Fruit fly (Drosophila melanogaster) whole organism, embryonic: ENCODE results near the gene Upf2.

ENCODE experiments used
- Ada2b ChIP-seq: fragments of 200-800 bp; sonication (Bioruptor generic); IDR thresholded peaks from 2 replicates; pipeline ENCODE4 v1.3.6; 2022; ENCODE audit warnings: missing biosample characterization, missing genetic modification characterization
- B-H1 ChIP-seq: fragments of 200-800 bp; sonication (Bioruptor generic); IDR thresholded peaks from 3 replicates; pipeline ENCODE4 v1.3.6; 2022; ENCODE audit warnings: missing biosample characterization, missing genetic modification characterization
- CG1024 ChIP-seq: fragments of 200-800 bp; sonication (Bioruptor generic); IDR thresholded peaks from 2 replicates; pipeline ENCODE4 v1.3.6; 2022; ENCODE audit warnings: missing biosample characterization, missing genetic modification characterization
- CG10431 ChIP-seq: fragments of 200-800 bp; sonication (Bioruptor generic); optimal IDR thresholded peaks from 3 replicates; lab custom pipeline; 2018; ENCODE audit warnings: missing biosample characterization, mild to moderate bottlenecking, missing genetic modification characterization
- CG11085 ChIP-seq: fragments of 200-800 bp; sonication (Bioruptor generic); IDR thresholded peaks from 2 replicates; pipeline ENCODE4 v1.3.6; 2022; ENCODE audit warnings: missing biosample characterization, missing genetic modification characterization
- CG13424 ChIP-seq: fragments of 200-800 bp; sonication (Bioruptor generic); optimal IDR thresholded peaks from 2 replicates; lab custom pipeline; 2019; ENCODE audit warnings: missing biosample characterization, mild to moderate bottlenecking, missing genetic modification characterization, moderate library complexity
- CG1529 ChIP-seq: fragments of 200-800 bp; sonication (Bioruptor generic); optimal IDR thresholded peaks from 3 replicates; lab custom pipeline; 2018; ENCODE audit warnings: missing biosample characterization, missing genetic modification characterization
- CG15479 ChIP-seq: fragments of 200-800 bp; sonication (Bioruptor generic); optimal IDR thresholded peaks from 3 replicates; lab custom pipeline; 2019; ENCODE audit warnings: missing biosample characterization, mild to moderate bottlenecking, missing genetic modification characterization, moderate library complexity
- CG30431 ChIP-seq: fragments of 200-800 bp; sonication (Bioruptor generic); optimal IDR thresholded peaks from 2 replicates; lab custom pipeline; 2017; ENCODE audit warnings: missing biosample characterization, missing genetic modification characterization
- CG31441 ChIP-seq: fragments of 200-800 bp; sonication (Bioruptor generic); IDR thresholded peaks from 2 replicates; pipeline ENCODE4 v1.3.6; 2022; ENCODE audit warnings: missing biosample characterization, missing genetic modification characterization
- CG42726 ChIP-seq: fragments of 200-800 bp; sonication (Bioruptor generic); IDR thresholded peaks from 2 replicates; pipeline ENCODE4 v1.3.6; 2022; ENCODE audit warnings: missing biosample characterization, missing genetic modification characterization; ENCODE audit not compliant: partially characterized antibody
- CG4360 ChIP-seq: fragments of 200-800 bp; sonication (Bioruptor generic); IDR thresholded peaks from 2 replicates; pipeline ENCODE4 v1.3.6; 2022; ENCODE audit warnings: missing biosample characterization, missing genetic modification characterization
- CG4404 ChIP-seq: fragments of 200-800 bp; sonication (Bioruptor generic); IDR thresholded peaks from 2 replicates; pipeline ENCODE4 v1.3.6; 2022; ENCODE audit warnings: missing biosample characterization, missing genetic modification characterization
- CG4820 ChIP-seq: fragments of 200-800 bp; sonication (Bioruptor generic); optimal IDR thresholded peaks from 3 replicates; lab custom pipeline; 2016; ENCODE audit warnings: missing biosample characterization, missing genetic modification characterization
- CG5245 ChIP-seq: fragments of 200-800 bp; sonication (Bioruptor generic); optimal IDR thresholded peaks from 3 replicates; lab custom pipeline; 2016; ENCODE audit warnings: missing biosample characterization, missing genetic modification characterization
- CG8281 ChIP-seq: fragments of 200-800 bp; sonication (Bioruptor generic); optimal IDR thresholded peaks from 2 replicates; lab custom pipeline; 2018; ENCODE audit warnings: missing biosample characterization, mild to moderate bottlenecking, missing genetic modification characterization, moderate library complexity
- CG8290 ChIP-seq, 3 experiments: fragments of 200-800 bp; sonication (Bioruptor generic); optimal IDR thresholded peaks; 2 replicates each; lab custom pipeline; 2016 to 2019; ENCODE audit warnings: missing biosample characterization in 3 of 3, missing genetic modification characterization in 3 of 3, mild to moderate bottlenecking in 2 of 3, moderate library complexity in 1 of 3
- CrebB ChIP-seq: fragments of 200-800 bp; sonication (Bioruptor generic); optimal IDR thresholded peaks from 3 replicates; lab custom pipeline; 2018; ENCODE audit warnings: missing biosample characterization, mild to moderate bottlenecking, missing genetic modification characterization
- Dek ChIP-seq: fragments of 200-800 bp; sonication (Bioruptor generic); optimal IDR thresholded peaks from 3 replicates; lab custom pipeline; 2019; ENCODE audit warnings: missing biosample characterization, mild to moderate bottlenecking, missing genetic modification characterization, moderate library complexity
- Dfd ChIP-seq, 2 experiments: fragments of >200 bp; optimal IDR thresholded peaks; 2 replicates each; lab custom pipeline; 2017; ENCODE audit warnings: missing biosample characterization in 2 of 2, missing genetic modification characterization in 2 of 2
- Dip2 ChIP-seq: fragments of 200-800 bp; sonication (Bioruptor generic); IDR thresholded peaks from 2 replicates; pipeline ENCODE4 v1.3.6; 2022; ENCODE audit warnings: missing biosample characterization, missing genetic modification characterization
- Fer2 ChIP-seq: fragments of 200-800 bp; sonication (Bioruptor generic); optimal IDR thresholded peaks from 2 replicates; lab custom pipeline; 2018; ENCODE audit warnings: missing biosample characterization, mild to moderate bottlenecking, missing genetic modification characterization, moderate library complexity
- Fer3 ChIP-seq: fragments of 200-800 bp; sonication (Bioruptor generic); optimal IDR thresholded peaks from 2 replicates; lab custom pipeline; 2018; ENCODE audit warnings: missing biosample characterization, mild to moderate bottlenecking, missing genetic modification characterization, moderate library complexity
- Lim3 ChIP-seq: fragments of 200-800 bp; sonication (Bioruptor generic); IDR thresholded peaks from 2 replicates; pipeline ENCODE4 v1.3.6; 2022; ENCODE audit warnings: missing biosample characterization, missing genetic modification characterization
- Oaz ChIP-seq: fragments of 200-800 bp; sonication (Bioruptor generic); IDR thresholded peaks from 2 replicates; pipeline ENCODE4 v1.3.6; 2022; ENCODE audit warnings: missing biosample characterization, missing genetic modification characterization
- Vsx1 ChIP-seq: fragments of 200-800 bp; sonication (Bioruptor generic); optimal IDR thresholded peaks from 2 replicates; lab custom pipeline; 2017; ENCODE audit warnings: missing biosample characterization, mild to moderate bottlenecking, missing genetic modification characterization, missing genetic modification reagents
- Xbp1 ChIP-seq: fragments of 200-800 bp; sonication (Bioruptor generic); optimal IDR thresholded peaks from 3 replicates; lab custom pipeline; 2016; ENCODE audit warnings: missing biosample characterization, mild to moderate bottlenecking, missing genetic modification characterization
- ara ChIP-seq: fragments of 200-800 bp; sonication (Bioruptor generic); IDR thresholded peaks from 2 replicates; pipeline ENCODE4 v1.3.6; 2022; ENCODE audit warnings: missing biosample characterization, missing genetic modification characterization
- ash1 ChIP-seq: fragments of 200-800 bp; sonication (Bioruptor generic); optimal IDR thresholded peaks from 2 replicates; lab custom pipeline; 2018; ENCODE audit warnings: missing biosample characterization, mild to moderate bottlenecking, missing genetic modification characterization
- bcd ChIP-seq: fragments of 200-800 bp; sonication (Bioruptor generic); optimal IDR thresholded peaks from 2 replicates; lab custom pipeline; 2017; ENCODE audit warnings: missing biosample characterization, mild to moderate bottlenecking, missing genetic modification characterization
- ci ChIP-seq: fragments of 200-800 bp; sonication (Bioruptor generic); IDR thresholded peaks from 3 replicates; pipeline ENCODE4 v1.3.6; 2022; ENCODE audit warnings: missing biosample characterization, missing genetic modification characterization
- corto ChIP-seq: fragments of 200-800 bp; sonication (Bioruptor generic); optimal IDR thresholded peaks from 2 replicates; lab custom pipeline; 2016; ENCODE audit warnings: missing biosample characterization, mild to moderate bottlenecking, missing genetic modification characterization, moderate library complexity
- dan ChIP-seq: fragments of 200-800 bp; sonication (Bioruptor generic); IDR thresholded peaks from 2 replicates; pipeline ENCODE4 v1.3.6; 2022; ENCODE audit warnings: missing biosample characterization, missing genetic modification characterization
- disco-r ChIP-seq: fragments of 200-800 bp; sonication (Bioruptor generic); optimal IDR thresholded peaks from 2 replicates; lab custom pipeline; 2016; ENCODE audit warnings: missing biosample characterization, missing genetic modification characterization
- dysf ChIP-seq: fragments of 200-800 bp; sonication (Bioruptor generic); IDR thresholded peaks from 3 replicates; pipeline ENCODE4 v1.3.6; 2022; ENCODE audit warnings: missing biosample characterization, missing genetic modification characterization
- gem ChIP-seq: fragments of 200-800 bp; sonication (Bioruptor generic); optimal IDR thresholded peaks from 2 replicates; lab custom pipeline; 2019; ENCODE audit warnings: missing biosample characterization, mild to moderate bottlenecking, missing genetic modification characterization, moderate library complexity
- gt ChIP-seq: fragments of 200-800 bp; sonication (Bioruptor generic); IDR thresholded peaks from 2 replicates; pipeline ENCODE4 v1.3.6; 2022; ENCODE audit warnings: missing biosample characterization, missing genetic modification characterization
- knrl ChIP-seq: fragments of 200-800 bp; sonication (Bioruptor generic); IDR thresholded peaks from 3 replicates; pipeline ENCODE4 v1.3.6; 2022; ENCODE audit warnings: missing biosample characterization, missing genetic modification characterization; ENCODE audit not compliant: partially characterized antibody
- lola ChIP-seq, 3 experiments: fragments of >200 bp in 2 of 3; fragments of 200-800 bp in 1 of 3; sonication (Bioruptor generic) in 1 of 3; optimal IDR thresholded peaks; 2 replicates each; lab custom pipeline; 2017 to 2019; ENCODE audit warnings: missing biosample characterization in 3 of 3, missing genetic modification characterization in 3 of 3, mild to moderate bottlenecking in 1 of 3, moderate library complexity in 1 of 3
- lov ChIP-seq, 2 experiments: fragments of 200-800 bp in 1 of 2; fragments of >200 bp in 1 of 2; sonication (Bioruptor generic) in 1 of 2; IDR thresholded peaks in 1 of 2; optimal IDR thresholded peaks in 1 of 2; 2 replicates in 1 of 2; 3 replicates in 1 of 2; pipeline versions ENCODE4 v1.3.6 to Lab custom; 2017 to 2022; ENCODE audit warnings: missing biosample characterization in 1 of 2, missing genetic modification characterization in 1 of 2
- mam ChIP-seq: fragments of 200-800 bp; sonication (Bioruptor generic); optimal IDR thresholded peaks from 3 replicates; lab custom pipeline; 2016; ENCODE audit warnings: missing biosample characterization, missing genetic modification characterization
- nerfin-1 ChIP-seq: fragments of 200-800 bp; sonication (Bioruptor generic); optimal IDR thresholded peaks from 3 replicates; lab custom pipeline; 2019; ENCODE audit warnings: missing biosample characterization, mild to moderate bottlenecking, missing genetic modification characterization, moderate library complexity
- odd ChIP-seq: fragments of 200-800 bp; sonication (Bioruptor generic); optimal IDR thresholded peaks from 2 replicates; lab custom pipeline; 2017; ENCODE audit warnings: missing biosample characterization, mild to moderate bottlenecking, missing genetic modification characterization
- org-1 ChIP-seq: fragments of 200-800 bp; sonication (Bioruptor generic); optimal IDR thresholded peaks from 2 replicates; lab custom pipeline; 2017; ENCODE audit warnings: missing biosample characterization, missing genetic modification characterization
- stwl ChIP-seq: fragments of 200-800 bp; sonication (Bioruptor generic); optimal IDR thresholded peaks from 3 replicates; lab custom pipeline; 2018; ENCODE audit warnings: missing biosample characterization, mild to moderate bottlenecking, missing genetic modification characterization, moderate library complexity
- unc-4 ChIP-seq: fragments of 200-800 bp; sonication (Bioruptor generic); IDR thresholded peaks from 2 replicates; pipeline ENCODE4 v1.3.6; 2022; ENCODE audit warnings: missing biosample characterization, missing genetic modification characterization; ENCODE audit not compliant: partially characterized antibody
- z ChIP-seq: fragments of 200-800 bp; sonication (Bioruptor generic); IDR thresholded peaks from 3 replicates; pipeline ENCODE4 v1.3.6; 2022; ENCODE audit warnings: missing biosample characterization, missing genetic modification characterization
- zfh1 ChIP-seq: fragments of 200-800 bp; sonication (Bioruptor generic); IDR thresholded peaks from 3 replicates; pipeline ENCODE4 v1.3.6; 2022; ENCODE audit warnings: missing biosample characterization, missing genetic modification characterization

The Upf2 gene

dm6 chrX:8101479-8102198 is 26.4 kb upstream of the Upf2 start, which contains the start of gene CG2258 (continued):
- peak; percentile 17 for TF ChIP-seq mam (GFP tag; lab: Kevin White, UChicago)
- peak; percentile 74 for TF ChIP-seq CrebB (tag; lab: Kevin White, UChicago)
- TF ChIP-seq CG13424 (tag; lab: Kevin White, UChicago) = peak; percentile 91
- TF ChIP-seq org-1 = peak; percentile 47
- peak; percentile 71 for TF ChIP-seq CG4360 (GFP tag; lab: Robert Waterston, UW)
- peak; percentile 70 for TF ChIP-seq ara
- TF ChIP-seq ash1 (GFP tag; lab: Kevin White, UChicago) = no peak
- no peak for TF ChIP-seq Dip2 (GFP tag; lab: Robert Waterston, UW)
- peak; percentile 61 for TF ChIP-seq CG4404 (GFP tag; lab: Robert Waterston, UW)
- TF ChIP-seq Fer2 (tag; lab: Kevin White, UChicago) = peak; percentile 76
- peak; percentile 73 for TF ChIP-seq B-H1 (GFP tag; lab: Robert Waterston, UW)
- TF ChIP-seq Ada2b (GFP tag; lab: Robert Waterston, UW) = peak; percentile 92
- peak; percentile 86 for TF ChIP-seq zfh1 (GFP tag; lab: Robert Waterston, UW)
- TF ChIP-seq CG5245 (GFP tag; lab: Kevin White, UChicago) = peak; percentile 76
- no peak for TF ChIP-seq dan (GFP tag; lab: Robert Waterston, UW)
- peak; percentile 77 for TF ChIP-seq nerfin-1 (tag; lab: Kevin White, UChicago)
- no peak for TF ChIP-seq Dfd (GFP tag; optimal IDR thresholded peaks at IDR 0.05; lab: Kevin White, UChicago)
- no peak for TF ChIP-seq CG42726 (GFP tag; lab: Robert Waterston, UW)
- peak; percentile 91 for TF ChIP-seq gem
- TF ChIP-seq disco-r = peak; percentile 56
- peak; percentile 40 for TF ChIP-seq stwl
- no peak for TF ChIP-seq CG8290 (GFP tag; optimal IDR thresholded peaks at IDR 0.05; lab: Kevin White, UChicago)
- peak; percentile 16 to 87 for TF ChIP-seq CG8290 (tag; optimal IDR thresholded peaks at IDR 0.05; lab: Kevin White, UChicago)
- peak; percentile 91 for TF ChIP-seq Fer3 (tag; lab: Kevin White, UChicago)
- TF ChIP-seq Lim3 (GFP tag; lab: Robert Waterston, UW) = peak; percentile 43; the same call in 1 of the 2 replicates
- peak; percentile 44; the same call in 1 of the 2 replicates for TF ChIP-seq CG11085 (GFP tag; lab: Robert Waterston, UW)
- peak; percentile 36; the same call in 1 of the 2 replicates for TF ChIP-seq unc-4 (GFP tag; lab: Robert Waterston, UW)
- TF ChIP-seq gt (GFP tag; lab: Robert Waterston, UW) = no peak
- peak; percentile 82 for TF ChIP-seq CG4820 (GFP tag; lab: Kevin White, UChicago)
- TF ChIP-seq CG15479 = no peak
- no peak for TF ChIP-seq corto (GFP tag; lab: Kevin White, UChicago)
- TF ChIP-seq Vsx1 = peak; percentile 67
- peak; percentile 89 for TF ChIP-seq CG31441
- TF ChIP-seq CG1024 (GFP tag; lab: Robert Waterston, UW) = peak; percentile 76
- peak; percentile 65 for TF ChIP-seq CG30431 (GFP tag; lab: Kevin White, UChicago)
- peak; percentile 78 for TF ChIP-seq odd (GFP tag; lab: Kevin White, UChicago)
- TF ChIP-seq Oaz = peak; percentile 64; the same call in 1 of the 2 replicates
- TF ChIP-seq Xbp1 (GFP tag; lab: Kevin White, UChicago) = peak; percentile 87
- peak; percentile 93 for TF ChIP-seq dysf (GFP tag; lab: Robert Waterston, UW)
- peak; percentile 30 for TF ChIP-seq CG8281 (tag; lab: Kevin White, UChicago)
- peak; percentile 74 for TF ChIP-seq bcd (GFP tag; lab: Kevin White, UChicago)
- peak in 1 of 3 experiments; percentile 58 for TF ChIP-seq lola (GFP tag; optimal IDR thresholded peaks at IDR 0.05; lab: Kevin White, UChicago)
- peak; percentile 93 for TF ChIP-seq ci (GFP tag; lab: Robert Waterston, UW)
- peak; percentile 82 for TF ChIP-seq CG1529 (GFP tag; lab: Kevin White, UChicago)
- peak; percentile 75 for TF ChIP-seq CG10431 (GFP tag; lab: Kevin White, UChicago)
- TF ChIP-seq z (GFP tag; lab: Robert Waterston, UW) = no peak
- no peak for TF ChIP-seq lov (optimal IDR thresholded peaks at IDR 0.05; lab: Kevin White, UChicago)
- peak; percentile 82 for TF ChIP-seq lov (GFP tag; IDR thresholded peaks at IDR 0.05; lab: Robert Waterston, UW)
- TF ChIP-seq knrl (GFP tag; lab: Robert Waterston, UW) = no peak
- TF ChIP-seq Dek (tag; lab: Kevin White, UChicago) = peak; percentile 77
